Fruit fly (Drosophila melanogaster): ENCODE data around the gene CG32100.

Gene CG32100

dm6 chr3L:12289664-12290063, 22.3 kb downstream of the CG32100 start (continued):
- no peak for TF ChIP-seq NK7.1 (GFP tag; optimal IDR thresholded peaks at IDR 0.05)
- peak; percentile 34 for TF ChIP-seq nerfin-1 (tag; optimal IDR thresholded peaks at IDR 0.05)
- TF ChIP-seq CG18599 (GFP tag; optimal IDR thresholded peaks at IDR 0.05), result no peak
- no peak for TF ChIP-seq Deaf1 (tag; optimal IDR thresholded peaks at IDR 0.05)
- TF ChIP-seq Hr51 (GFP tag; optimal IDR thresholded peaks at IDR 0.05), result no peak
- peak; percentile 17 for TF ChIP-seq kni (GFP tag; optimal IDR thresholded peaks at IDR 0.05)
- TF ChIP-seq CG10147 (GFP tag; optimal IDR thresholded peaks at IDR 0.05), result no peak
- TF ChIP-seq Dip3 (GFP tag; optimal IDR thresholded peaks at IDR 0.05), result no peak
- TF ChIP-seq CG8478 (optimal IDR thresholded peaks at IDR 0.05), result no peak
- no peak for TF ChIP-seq CG13894 (tag; optimal IDR thresholded peaks at IDR 0.05)
- peak; percentile 53 for TF ChIP-seq Nf-YC (tag; optimal IDR thresholded peaks at IDR 0.05)
- TF ChIP-seq CG13424 (tag; optimal IDR thresholded peaks at IDR 0.05), result no peak
- TF ChIP-seq Hey (tag; optimal IDR thresholded peaks at IDR 0.05), result peak; percentile 31
- no peak for TF ChIP-seq Gsc (GFP tag; IDR thresholded peaks at IDR 0.05)
- TF ChIP-seq Antp (GFP tag; optimal IDR thresholded peaks at IDR 0.05), result no peak
- TF ChIP-seq Nf-YB (GFP tag; optimal IDR thresholded peaks at IDR 0.05), result peak; percentile 39
- TF ChIP-seq br (optimal IDR thresholded peaks at IDR 0.05), result no peak
- TF ChIP-seq lab (GFP tag; optimal IDR thresholded peaks at IDR 0.05), result no peak
- TF ChIP-seq CG9609 (GFP tag; optimal IDR thresholded peaks at IDR 0.05), result no peak
- TF ChIP-seq odd (GFP tag; optimal IDR thresholded peaks at IDR 0.05), result no peak
- TF ChIP-seq CG31365 (tag; optimal IDR thresholded peaks at IDR 0.05), result no peak
- no peak for TF ChIP-seq Bteb2 (GFP tag; optimal IDR thresholded peaks at IDR 0.05)

- no peak for TF ChIP-seq CG34422 (GFP tag; IDR thresholded peaks at IDR 0.05)
- no peak for TF ChIP-seq mirr (GFP tag; optimal IDR thresholded peaks at IDR 0.05)
- no peak for TF ChIP-seq slbo (GFP tag; IDR thresholded peaks at IDR 0.05)
- no peak for TF ChIP-seq CG17385 (GFP tag; optimal IDR thresholded peaks at IDR 0.05)
- no peak for TF ChIP-seq hb (GFP tag; IDR thresholded peaks at IDR 0.05; ENCODE audit: partially characterized antibody)
- TF ChIP-seq CG5180 (GFP tag; optimal IDR thresholded peaks at IDR 0.05), result no peak
- no peak for TF ChIP-seq prd (optimal IDR thresholded peaks at IDR 0.05)
- TF ChIP-seq prd (GFP tag; IDR thresholded peaks at IDR 0.05), result peak; percentile 28; the same call in 1 of the 3 replicates
- TF ChIP-seq fu2 (GFP tag; optimal IDR thresholded peaks at IDR 0.05), result no peak
- TF ChIP-seq Ets65A (GFP tag), result no peak
- peak; percentile 27 for TF ChIP-seq Deaf1 (tag; optimal IDR thresholded peaks at IDR 0.05)
- TF ChIP-seq CG11560 (tag; IDR thresholded peaks at IDR 0.05), result no peak
- peak; percentile 50 for TF ChIP-seq nerfin-1 (tag; optimal IDR thresholded peaks at IDR 0.05)
- no peak for TF ChIP-seq Gsc (GFP tag; IDR thresholded peaks at IDR 0.05)
- peak; percentile 98 for TF ChIP-seq gsb-n (tag; optimal IDR thresholded peaks at IDR 0.05)
These were observed 23.2 kb downstream of the CG32100 start for dm6 chr3L:12290556-12290955.

- peak; percentile 10 for TF ChIP-seq kni (GFP tag; optimal IDR thresholded peaks at IDR 0.05)
- no peak for TF ChIP-seq CG11398 (GFP tag; optimal IDR thresholded peaks at IDR 0.05)
- TF ChIP-seq sd (tag; optimal IDR thresholded peaks at IDR 0.05), result no peak
- no peak for TF ChIP-seq CG2889 (GFP tag; IDR thresholded peaks at IDR 0.05)
- no peak for TF ChIP-seq CG6854 (GFP tag; optimal IDR thresholded peaks at IDR 0.05)
- TF ChIP-seq CG6765 (GFP tag; optimal IDR thresholded peaks at IDR 0.05), result no peak
- TF ChIP-seq NK7.1 (GFP tag; optimal IDR thresholded peaks at IDR 0.05), result no peak
- no peak for TF ChIP-seq ken (GFP tag; IDR thresholded peaks at IDR 0.05)
- TF ChIP-seq Fer2 (tag; optimal IDR thresholded peaks at IDR 0.05), result no peak
- TF ChIP-seq cas (GFP tag; IDR thresholded peaks at IDR 0.05), result no peak
- TF ChIP-seq gce (GFP tag; IDR thresholded peaks at IDR 0.05), result no peak
- TF ChIP-seq E2f1 (GFP tag; IDR thresholded peaks at IDR 0.05), result no peak
- TF ChIP-seq CG11723 (GFP tag; optimal IDR thresholded peaks at IDR 0.05), result no peak
- TF ChIP-seq dmrt11E (tag; optimal IDR thresholded peaks at IDR 0.05), result no peak
- TF ChIP-seq Max (GFP tag; optimal IDR thresholded peaks at IDR 0.05), result no peak
- TF ChIP-seq oc (tag; optimal IDR thresholded peaks at IDR 0.05), result peak; percentile 66
- TF ChIP-seq Rfx (GFP tag; IDR thresholded peaks at IDR 0.05), result no peak
- no peak for TF ChIP-seq CG17186 (GFP tag; optimal IDR thresholded peaks at IDR 0.05)
- TF ChIP-seq lola (GFP tag; optimal IDR thresholded peaks at IDR 0.05), result no peak
These were observed 27.3 kb downstream of the CG32100 start for dm6 chr3L:12294602-12295001.

Measured in whole organism, embryonic.